Fruit fly (Drosophila melanogaster): ENCODE results near the gene CG18477.
A peak's percentile ranks its signal among the peaks of the same experiment; 100 is the strongest.
"Not testable (repeated sequence)": the region's sequence is repeated elsewhere in the genome, so short reads cannot be mapped to it uniquely, and the experiment has no call there.

The CG18477 gene

dm6 chr2L:15641668-15642067 lies 19.2 kb upstream of the CG18477 start:
- TF ChIP-seq usp (GFP tag; optimal IDR thresholded peaks at IDR 0.05) (no peak), OdsH (GFP tag; optimal IDR thresholded peaks at IDR 0.05) (no peak), dl (GFP tag; optimal IDR thresholded peaks at IDR 0.05; ENCODE audit: insufficient read depth in 1 of 2, partially characterized antibody in 2 of 2) (no peak), Dif (GFP tag; optimal IDR thresholded peaks at IDR 0.05; ENCODE audit: partially characterized antibody) (no peak), CG9705 (GFP tag; optimal IDR thresholded peaks at IDR 0.05) (no peak), Hnf4 (GFP tag; optimal IDR thresholded peaks at IDR 0.05) (no peak), ey (GFP tag; optimal IDR thresholded peaks at IDR 0.05) (no peak), brk (GFP tag; optimal IDR thresholded peaks at IDR 0.05) (no peak), lola (GFP tag; optimal IDR thresholded peaks at IDR 0.05) (no peak), sv (GFP tag; optimal IDR thresholded peaks at IDR 0.05) (no peak), h (GFP tag; optimal IDR thresholded peaks at IDR 0.05) (no peak), Vsx2 (GFP tag; optimal IDR thresholded peaks at IDR 0.05; ENCODE audit: partially characterized antibody) (no peak), woc (GFP tag; optimal IDR thresholded peaks at IDR 0.05) (no peak), Mio (GFP tag; optimal IDR thresholded peaks at IDR 0.05) (no peak), N (GFP tag; optimal IDR thresholded peaks at IDR 0.05) (no peak), Hr78 (GFP tag; optimal IDR thresholded peaks at IDR 0.05) (no peak), jim (GFP tag; optimal IDR thresholded peaks at IDR 0.05) (no peak), tai (GFP tag; optimal IDR thresholded peaks at IDR 0.05) (no peak)

dm6 chr2L:15643791-15644190 lies 17.1 kb upstream of the CG18477 start:
- TF ChIP-seq Hr78 (GFP tag; optimal IDR thresholded peaks at IDR 0.05) (no peak), ey (GFP tag; optimal IDR thresholded peaks at IDR 0.05) (no peak), CG9705 (GFP tag; optimal IDR thresholded peaks at IDR 0.05) (no peak), Abd-B (GFP tag; optimal IDR thresholded peaks at IDR 0.05) (no peak), rgr (GFP tag; optimal IDR thresholded peaks at IDR 0.05) (no peak), Hr83 (GFP tag; optimal IDR thresholded peaks at IDR 0.05; ENCODE audit: poor library complexity, severe bottlenecking) (peak; percentile 65), br (GFP tag; optimal IDR thresholded peaks at IDR 0.05) (no peak), psq (GFP tag; optimal IDR thresholded peaks at IDR 0.05) (no peak), Myc (optimal IDR thresholded peaks at IDR 0.05) (peak; percentile 3), Jra (GFP tag; optimal IDR thresholded peaks at IDR 0.05) (no peak)

- not testable (repeated sequence) for TF ChIP-seq CrebA (GFP tag; optimal IDR thresholded peaks at IDR 0.05; ENCODE audit: borderline replicate concordance); fru (GFP tag; optimal IDR thresholded peaks at IDR 0.05); brk (GFP tag; optimal IDR thresholded peaks at IDR 0.05)
Observed at dm6 chr2L:15659374-15659773, 1.5 kb upstream of the CG18477 start, which contains the start of gene CG44141. CG44141 (minus strand) TSS chr2L:15659474.

DNA sequence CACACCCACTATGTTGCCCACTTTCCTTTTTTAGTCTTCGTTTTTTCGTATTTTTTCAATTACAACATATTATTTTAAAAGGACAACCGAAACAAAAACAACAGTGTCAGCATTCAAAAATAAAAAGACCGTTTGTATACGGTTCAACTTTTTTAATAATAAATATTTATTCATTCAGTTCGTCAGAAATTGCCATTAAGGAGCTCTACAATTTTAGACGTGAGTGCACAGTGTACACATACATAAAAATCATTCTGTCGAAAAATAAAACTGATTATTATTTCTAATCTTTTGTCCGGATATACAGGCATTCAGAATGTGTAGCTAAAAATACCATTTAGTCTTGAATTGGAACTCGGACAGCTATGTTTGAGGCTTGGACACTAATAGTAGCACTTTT lies 9.0 kb downstream of the CG18477 start, which contains the start of gene CG18478:
Gene CG18478 (plus strand): TSS at position 301 of the 400 bp plus-strand sequence.
- TF ChIP-seq Vsx2 (GFP tag; optimal IDR thresholded peaks at IDR 0.05; ENCODE audit: partially characterized antibody); OdsH (GFP tag; optimal IDR thresholded peaks at IDR 0.05); psq (GFP tag; optimal IDR thresholded peaks at IDR 0.05): not testable (repeated sequence)

- TF ChIP-seq Myc (optimal IDR thresholded peaks at IDR 0.05); HLH106 (tag; optimal IDR thresholded peaks at IDR 0.05); dsf (GFP tag; optimal IDR thresholded peaks at IDR 0.05; ENCODE audit: borderline replicate concordance): not testable (repeated sequence)
Observed at dm6 chr2L:15676002-15676401, 15.2 kb downstream of the CG18477 start, which contains the start of gene CG43923. CG43923 (minus strand) TSS chr2L:15676102.

dm6 chr2L:15694371-15694770 lies 33.5 kb downstream of the CG18477 start, which contains the start of gene CG44140:
CG44140 (minus strand) TSS chr2L:15694471.
- not testable (repeated sequence) for TF ChIP-seq psq, OdsH, dmrt93B (GFP tag; optimal IDR thresholded peaks at IDR 0.05)

Measured in whole organism, wandering third instar larva.